Fruit fly (Drosophila melanogaster) whole organism, embryonic: ENCODE data around the gene Hr96.

ENCODE experiments used
- Bgb ChIP-seq: fragments of 200-800 bp; sonication (Bioruptor generic); IDR thresholded peaks from 2 replicates; pipeline ENCODE4 v1.3.6; 2022; ENCODE audit warnings: missing biosample characterization, missing genetic modification characterization; ENCODE audit not compliant: partially characterized antibody
- C15 ChIP-seq: fragments of 200-800 bp; sonication (Bioruptor generic); IDR thresholded peaks from 3 replicates; pipeline ENCODE4 v1.3.6; 2022; ENCODE audit warnings: missing biosample characterization, missing genetic modification characterization
- CG10979 ChIP-seq: fragments of 200-800 bp; sonication (Bioruptor generic); optimal IDR thresholded peaks from 2 replicates; lab custom pipeline; 2018; ENCODE audit warnings: missing biosample characterization, mild to moderate bottlenecking, missing genetic modification characterization, moderate library complexity
- CG11398 ChIP-seq: fragments of 200-800 bp; sonication (Bioruptor generic); optimal IDR thresholded peaks from 2 replicates; lab custom pipeline; 2016; ENCODE audit warnings: missing biosample characterization, missing genetic modification characterization
- CG11456 ChIP-seq: fragments of 200-800 bp; sonication (Bioruptor generic); IDR thresholded peaks from 3 replicates; pipeline ENCODE4 v1.3.6; 2022; ENCODE audit warnings: missing biosample characterization, missing genetic modification characterization
- CG11560 ChIP-seq: fragments of 200-800 bp; sonication (Bioruptor generic); IDR thresholded peaks from 3 replicates; pipeline ENCODE4 v1.3.6; 2022; ENCODE audit warnings: missing biosample characterization, missing genetic modification characterization
- CG12071 ChIP-seq: fragments of 200-800 bp; sonication (Bioruptor generic); optimal IDR thresholded peaks from 3 replicates; lab custom pipeline; 2018; ENCODE audit warnings: missing biosample characterization, mild to moderate bottlenecking, missing genetic modification characterization
- CG12155 ChIP-seq: fragments of 200-800 bp; sonication (Bioruptor generic); optimal IDR thresholded peaks from 3 replicates; lab custom pipeline; 2016; ENCODE audit warnings: missing biosample characterization, missing genetic modification characterization
- CG12219 ChIP-seq: fragments of 200-800 bp; sonication (Bioruptor generic); optimal IDR thresholded peaks from 3 replicates; lab custom pipeline; 2018; ENCODE audit warnings: missing biosample characterization, mild to moderate bottlenecking, missing genetic modification characterization
- CG14441 ChIP-seq: fragments of 200-800 bp; sonication (Bioruptor generic); IDR thresholded peaks from 2 replicates; pipeline ENCODE4 v1.3.6; 2022; ENCODE audit warnings: missing biosample characterization, missing genetic modification characterization
- CG1529 ChIP-seq: fragments of 200-800 bp; sonication (Bioruptor generic); optimal IDR thresholded peaks from 3 replicates; lab custom pipeline; 2018; ENCODE audit warnings: missing biosample characterization, missing genetic modification characterization
- CG16779 ChIP-seq: fragments of 200-800 bp; sonication (Bioruptor generic); IDR thresholded peaks from 2 replicates; pipeline ENCODE4 v1.3.6; 2022; ENCODE audit warnings: missing biosample characterization, missing genetic modification characterization
- CG16813 ChIP-seq: fragments of 200-800 bp; sonication (Bioruptor generic); IDR thresholded peaks from 3 replicates; pipeline ENCODE4 v1.3.6; 2022; ENCODE audit warnings: missing biosample characterization, missing genetic modification characterization; ENCODE audit not compliant: partially characterized antibody
- CG16863 ChIP-seq: fragments of 200-800 bp; sonication (Bioruptor generic); optimal IDR thresholded peaks from 3 replicates; lab custom pipeline; 2016; ENCODE audit warnings: missing biosample characterization, missing genetic modification characterization
- CG18619 ChIP-seq: fragments of 200-800 bp; sonication (Bioruptor generic); optimal IDR thresholded peaks from 3 replicates; lab custom pipeline; 2017; ENCODE audit warnings: missing biosample characterization, mild to moderate bottlenecking, missing genetic modification characterization
- CG3281 ChIP-seq: fragments of 200-800 bp; sonication (Bioruptor generic); optimal IDR thresholded peaks from 3 replicates; lab custom pipeline; 2017; ENCODE audit warnings: missing biosample characterization, mild to moderate bottlenecking, missing genetic modification characterization
- CG6791 ChIP-seq: fragments of 200-800 bp; sonication (Bioruptor generic); IDR thresholded peaks from 3 replicates; pipeline ENCODE4 v1.3.6; 2022; ENCODE audit warnings: missing biosample characterization, missing genetic modification characterization; ENCODE audit not compliant: partially characterized antibody
- CG6813 ChIP-seq: fragments of 200-800 bp; sonication (Bioruptor generic); optimal IDR thresholded peaks from 2 replicates; lab custom pipeline; 2017; ENCODE audit warnings: missing biosample characterization, missing genetic modification characterization, mild to moderate bottlenecking, moderate library complexity, missing genetic modification reagents
- CG7963 ChIP-seq: fragments of 200-800 bp; sonication (Bioruptor generic); IDR thresholded peaks from 3 replicates; pipeline ENCODE4 v1.3.6; 2022; ENCODE audit warnings: missing biosample characterization, missing genetic modification characterization; ENCODE audit not compliant: partially characterized antibody
- CG8388 ChIP-seq: fragments of 200-800 bp; sonication (Bioruptor generic); optimal IDR thresholded peaks from 2 replicates; lab custom pipeline; 2019; ENCODE audit warnings: missing biosample characterization, mild to moderate bottlenecking, missing genetic modification characterization, moderate library complexity
- CG9876 ChIP-seq: fragments of 200-800 bp; sonication (Bioruptor generic); optimal IDR thresholded peaks from 2 replicates; lab custom pipeline; 2016; ENCODE audit warnings: missing biosample characterization, missing genetic modification characterization
- Dip2 ChIP-seq: fragments of 200-800 bp; sonication (Bioruptor generic); IDR thresholded peaks from 2 replicates; pipeline ENCODE4 v1.3.6; 2022; ENCODE audit warnings: missing biosample characterization, missing genetic modification characterization
- Doc3 ChIP-seq: fragments of 200-800 bp; sonication (Bioruptor generic); IDR thresholded peaks from 3 replicates; pipeline ENCODE4 v1.3.6; 2022; ENCODE audit warnings: missing biosample characterization, missing genetic modification characterization; ENCODE audit not compliant: partially characterized antibody
- E2f1 ChIP-seq: fragments of 200-800 bp; sonication (Bioruptor generic); IDR thresholded peaks from 2 replicates; pipeline ENCODE4 v1.3.6; 2022; ENCODE audit warnings: missing biosample characterization, missing genetic modification characterization
- Ets65A ChIP-seq: fragments of 200-800 bp; sonication (Bioruptor generic); peaks from one replicate; lab custom pipeline; 2016; ENCODE audit warnings: missing biosample characterization, missing genetic modification characterization
- Fer1 ChIP-seq: fragments of 200-800 bp; sonication (Bioruptor generic); optimal IDR thresholded peaks from 2 replicates; lab custom pipeline; 2017; ENCODE audit warnings: missing biosample characterization, mild to moderate bottlenecking, missing genetic modification characterization
- Meics ChIP-seq: fragments of 200-800 bp; sonication (Bioruptor generic); optimal IDR thresholded peaks from 2 replicates; lab custom pipeline; 2017; ENCODE audit warnings: missing biosample characterization, mild to moderate bottlenecking, missing genetic modification characterization
- NC2β ChIP-seq: fragments of 200-800 bp; sonication (Bioruptor generic); optimal IDR thresholded peaks from 2 replicates; lab custom pipeline; 2016; ENCODE audit warnings: missing biosample characterization, missing genetic modification characterization
- Rfx ChIP-seq: fragments of 200-800 bp; sonication (Bioruptor generic); IDR thresholded peaks from 2 replicates; pipeline ENCODE4 v1.3.6; 2022; ENCODE audit warnings: missing biosample characterization, missing genetic modification characterization
- Spps ChIP-seq: fragments of 200-800 bp; sonication (Bioruptor generic); optimal IDR thresholded peaks from 2 replicates; lab custom pipeline; 2018; ENCODE audit warnings: missing biosample characterization, mild to moderate bottlenecking, missing genetic modification characterization
- Ssrp ChIP-seq: fragments of 200-800 bp; sonication (Bioruptor generic); optimal IDR thresholded peaks from 2 replicates; lab custom pipeline; 2018; ENCODE audit warnings: missing biosample characterization, mild to moderate bottlenecking, missing genetic modification characterization, moderate library complexity
- Trl ChIP-seq, 3 experiments: fragments of >200 bp in 2 of 3; fragments of 200-800 bp in 1 of 3; sonication (Bioruptor generic) in 1 of 3; optimal IDR thresholded peaks; 2 replicates in 1 of 3; 3 replicates in 2 of 3; lab custom pipeline; 2016 to 2017; ENCODE audit warnings: missing biosample characterization in 1 of 3, missing genetic modification characterization in 1 of 3
- ato ChIP-seq: fragments of 200-800 bp; sonication (Bioruptor generic); IDR thresholded peaks from 2 replicates; pipeline ENCODE4 v1.3.6; 2022; ENCODE audit warnings: missing biosample characterization, missing genetic modification characterization; ENCODE audit not compliant: partially characterized antibody
- az2 ChIP-seq: fragments of 200-800 bp; sonication (Bioruptor generic); optimal IDR thresholded peaks from 3 replicates; lab custom pipeline; 2016; ENCODE audit warnings: missing biosample characterization, missing genetic modification characterization
- cad ChIP-seq: fragments of >200 bp; optimal IDR thresholded peaks from 2 replicates; lab custom pipeline; 2017; ENCODE audit warnings: missing biosample characterization, missing genetic modification characterization
- en ChIP-seq: fragments of 200-800 bp; sonication (Bioruptor generic); optimal IDR thresholded peaks from 2 replicates; lab custom pipeline; 2016; ENCODE audit warnings: missing biosample characterization, missing genetic modification characterization
- eve ChIP-seq, 2 experiments: fragments of >200 bp; optimal IDR thresholded peaks; 2 replicates each; lab custom pipeline; 2017; ENCODE audit warnings: missing biosample characterization in 2 of 2, missing genetic modification characterization in 2 of 2
- fu2 ChIP-seq: fragments of 200-800 bp; sonication (Bioruptor generic); optimal IDR thresholded peaks from 2 replicates; lab custom pipeline; 2016; ENCODE audit warnings: missing biosample characterization, missing genetic modification characterization
- jing ChIP-seq: fragments of 200-800 bp; sonication (Bioruptor generic); optimal IDR thresholded peaks from 2 replicates; lab custom pipeline; 2018; ENCODE audit warnings: missing biosample characterization, mild to moderate bottlenecking, missing genetic modification characterization
- kni ChIP-seq: fragments of 200-800 bp; sonication (Bioruptor generic); optimal IDR thresholded peaks from 3 replicates; lab custom pipeline; 2017; ENCODE audit warnings: mild to moderate bottlenecking, missing biosample characterization, missing genetic modification reagents, missing genetic modification characterization
- mld ChIP-seq: fragments of 200-800 bp; sonication (Bioruptor generic); IDR thresholded peaks from 3 replicates; pipeline ENCODE4 v1.3.6; 2022; ENCODE audit warnings: missing biosample characterization, missing genetic modification characterization; ENCODE audit not compliant: partially characterized antibody
- pzg ChIP-seq: fragments of 200-800 bp; sonication (Bioruptor generic); optimal IDR thresholded peaks from 3 replicates; lab custom pipeline; 2018; ENCODE audit warnings: missing biosample characterization, mild to moderate bottlenecking, missing genetic modification characterization, moderate library complexity
- ranshi ChIP-seq: fragments of 200-800 bp; sonication (Bioruptor generic); IDR thresholded peaks from 2 replicates; pipeline ENCODE4 v1.3.6; 2022; ENCODE audit warnings: missing biosample characterization, missing genetic modification characterization
- sqz ChIP-seq: fragments of 200-800 bp; sonication (Bioruptor generic); optimal IDR thresholded peaks from 3 replicates; lab custom pipeline; 2018; ENCODE audit warnings: missing biosample characterization, mild to moderate bottlenecking, missing genetic modification characterization
- tgo ChIP-seq: fragments of 200-800 bp; sonication (Bioruptor generic); IDR thresholded peaks from 3 replicates; pipeline ENCODE4 v1.3.6; 2022; ENCODE audit warnings: missing biosample characterization, missing genetic modification characterization
- trem ChIP-seq: fragments of 200-800 bp; optimal IDR thresholded peaks from 3 replicates; lab custom pipeline; 2019; ENCODE audit warnings: missing biosample characterization, mild to moderate bottlenecking, missing genetic modification characterization, moderate library complexity
- wor ChIP-seq: fragments of 200-800 bp; sonication (Bioruptor generic); IDR thresholded peaks from 2 replicates; pipeline ENCODE4 v1.3.6; 2022; ENCODE audit warnings: missing biosample characterization, missing genetic modification characterization
- zen ChIP-seq: fragments of 200-800 bp; sonication (Bioruptor generic); optimal IDR thresholded peaks from 3 replicates; lab custom pipeline; 2018; ENCODE audit warnings: missing biosample characterization, mild to moderate bottlenecking, missing genetic modification characterization, moderate library complexity
- zfh1 ChIP-seq: fragments of 200-800 bp; sonication (Bioruptor generic); IDR thresholded peaks from 3 replicates; pipeline ENCODE4 v1.3.6; 2022; ENCODE audit warnings: missing biosample characterization, missing genetic modification characterization

Gene Hr96

dm6 chr3R:25039028-25039476 is 14.0 kb downstream of the Hr96 start, which contains the start of the genes Ythdf and bai (continued):
- peak; percentile 76 for TF ChIP-seq trem
- TF ChIP-seq Fer1 (GFP tag; lab: Kevin White, UChicago): peak; percentile 14
- peak; percentile 1 for TF ChIP-seq CG10979 (tag; lab: Kevin White, UChicago)
- TF ChIP-seq CG6813 (GFP tag; lab: Kevin White, UChicago): no peak
- no peak for TF ChIP-seq Ssrp (tag; lab: Kevin White, UChicago)
- TF ChIP-seq CG16813 (GFP tag; lab: Robert Waterston, UW): peak; percentile 84
- peak; percentile 93 for TF ChIP-seq Ets65A (GFP tag; lab: Kevin White, UChicago)
- peak; percentile 44 for TF ChIP-seq NC2β (GFP tag; lab: Kevin White, UChicago)
- no peak for TF ChIP-seq en
- TF ChIP-seq CG8388 (GFP tag; lab: Kevin White, UChicago): no peak
- TF ChIP-seq CG6791: peak; percentile 82
- peak; percentile 55; the same call in 1 of the 3 replicates for TF ChIP-seq CG7963 (GFP tag; lab: Robert Waterston, UW)
- no peak for TF ChIP-seq zfh1 (GFP tag; lab: Robert Waterston, UW)
- TF ChIP-seq CG16863 (GFP tag; lab: Kevin White, UChicago): no peak
- TF ChIP-seq E2f1 (GFP tag; lab: Robert Waterston, UW): no peak
- TF ChIP-seq Doc3: peak; percentile 60
- TF ChIP-seq Rfx (GFP tag; lab: Robert Waterston, UW): peak; percentile 55

- TF ChIP-seq wor (GFP tag; lab: Robert Waterston, UW) (no peak), CG11456 (GFP tag; lab: Robert Waterston, UW) (no peak), az2 (GFP tag; lab: Kevin White, UChicago) (no peak), Spps (tag; lab: Kevin White, UChicago) (no peak), CG16779 (GFP tag; lab: Robert Waterston, UW) (no peak), fu2 (GFP tag; lab: Kevin White, UChicago) (no peak), CG6791 (no peak), CG3281 (GFP tag; lab: Kevin White, UChicago) (peak; percentile 8), CG11560 (tag; lab: Robert Waterston, UW) (no peak), eve (GFP tag; optimal IDR thresholded peaks at IDR 0.05; lab: Kevin White, UChicago) (no peak), CG12071 (GFP tag; lab: Kevin White, UChicago) (no peak), Dip2 (GFP tag; lab: Robert Waterston, UW) (no peak), CG1529 (GFP tag; lab: Kevin White, UChicago) (no peak), kni (GFP tag; lab: Kevin White, UChicago) (peak; percentile 48), CG14441 (GFP tag; lab: Robert Waterston, UW) (no peak), ato (GFP tag; lab: Robert Waterston, UW) (no peak), C15 (GFP tag; lab: Robert Waterston, UW) (no peak), mld (GFP tag; lab: Robert Waterston, UW) (no peak), tgo (GFP tag; lab: Robert Waterston, UW) (no peak), sqz (GFP tag; lab: Kevin White, UChicago) (no peak), Meics (GFP tag; lab: Kevin White, UChicago) (no peak), cad (GFP tag; lab: Kevin White, UChicago) (no peak), Bgb (no peak), Trl (optimal IDR thresholded peaks at IDR 0.05; lab: Kevin White, UChicago) (no peak), Trl (GFP tag; optimal IDR thresholded peaks at IDR 0.05; lab: Kevin White, UChicago) (no peak), CG12219 (GFP tag; lab: Kevin White, UChicago) (no peak), zen (peak; percentile 22), CG11398 (GFP tag; lab: Kevin White, UChicago) (no peak), CG12155 (no peak), pzg (GFP tag; lab: Kevin White, UChicago) (peak; percentile 45), ranshi (GFP tag; lab: Robert Waterston, UW) (no peak), jing (GFP tag; lab: Kevin White, UChicago) (no peak), CG9876 (GFP tag; lab: Kevin White, UChicago) (no peak), CG18619 (GFP tag; lab: Kevin White, UChicago) (no peak)
Measured at dm6 chr3R:25044816-25045551, 19.9 kb downstream of the Hr96 start, which contains the start of gene 5PtaseI. TSS of gene 5PtaseI (minus strand) at chr3R:25045151.
